Worm (Caenorhabditis elegans): ENCODE measurements around the gene ttr-18.

The ttr-18 gene

DNA sequence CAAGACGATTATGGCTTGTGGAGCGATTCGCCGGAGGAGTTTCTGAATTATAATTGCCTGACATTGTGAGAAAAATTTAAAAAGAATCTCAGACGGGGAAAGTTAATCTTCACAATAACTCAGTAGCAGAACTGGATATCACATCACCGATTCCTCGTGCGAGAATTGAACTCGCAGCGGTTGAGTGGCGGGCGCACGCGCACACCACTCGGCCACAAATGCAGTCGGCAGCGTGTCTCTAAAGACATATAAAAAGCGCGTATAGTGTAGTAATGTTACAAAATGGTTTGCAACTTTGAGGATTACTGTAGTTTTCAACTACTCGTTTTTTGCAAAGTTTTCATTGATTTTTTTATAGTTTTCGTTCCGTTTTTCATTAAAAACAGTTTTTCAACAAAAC, 1.9 kb downstream of the ttr-18 start:
- TF ChIP-seq somi-1 (GFP tag; optimal IDR thresholded peaks at IDR 0.05) (peak; percentile 88), Y56A3A.18 (GFP tag; IDR thresholded peaks at IDR 0.05) (peak; percentile 88), ceh-100 (GFP tag; IDR thresholded peaks at IDR 0.05) (peak; percentile 82), hrde-1 (tag; optimal IDR thresholded peaks at IDR 0.05; ENCODE audit: borderline replicate concordance) (peak; percentile 77), nfyb-1 (GFP tag; IDR thresholded peaks at IDR 0.05) (peak; percentile 93), attf-6 (GFP tag; IDR thresholded peaks at IDR 0.05) (peak; percentile 79), ets-4 (GFP tag; optimal IDR thresholded peaks at IDR 0.05) (peak; percentile 94), F23B12.7 (tag; optimal IDR thresholded peaks at IDR 0.05; ENCODE audit: insufficient read depth) (peak; percentile 89), nhr-120 (GFP tag; IDR thresholded peaks at IDR 0.05) (peak; percentile 97), F57C9.4 (tag; optimal IDR thresholded peaks at IDR 0.05) (peak; percentile 72), zfh-2 (GFP tag; conservative IDR thresholded peaks at IDR 0.05) (peak; percentile 83), madf-10 (tag; optimal IDR thresholded peaks at IDR 0.05) (peak; percentile 87), lin-40 (tag; optimal IDR thresholded peaks at IDR 0.05) (peak; percentile 66), aptf-3 (GFP tag; IDR thresholded peaks at IDR 0.05) (0 out of 2 replicates have a peak, but pooled peaks have one; percentile 58), ceh-27 (GFP tag; optimal IDR thresholded peaks at IDR 0.05) (peak; percentile 94), tlf-1 (GFP tag; optimal IDR thresholded peaks at IDR 0.05) (peak; percentile 76), F37B4.10 (GFP tag; IDR thresholded peaks at IDR 0.05) (0 out of 2 replicates have a peak, but pooled peaks have one; percentile 76), efl-1 (GFP tag; optimal IDR thresholded peaks at IDR 0.05) (peak; percentile 25), rcor-1 (GFP tag; IDR thresholded peaks at IDR 0.05) (peak; percentile 88), ztf-6 (GFP tag; IDR thresholded peaks at IDR 0.05) (peak; percentile 90), dox-1 (GFP tag; IDR thresholded peaks at IDR 0.05) (peak; percentile 94), ZK185.1 (tag; optimal IDR thresholded peaks at IDR 0.05; ENCODE audit: poor library complexity, severe bottlenecking) (peak; percentile 95), C17E4.6 (GFP tag; IDR thresholded peaks at IDR 0.05) (peak; percentile 69), C06A6.2 (GFP tag; conservative IDR thresholded peaks at IDR 0.05) (peak; percentile 57), Y79H2A.3 (GFP tag; conservative IDR thresholded peaks at IDR 0.05) (peak; percentile 61; the same call in 1 of the 2 replicates), pbrm-1 (GFP tag; IDR thresholded peaks at IDR 0.05) (peak; percentile 91), let-526 (GFP tag; IDR thresholded peaks at IDR 0.05) (0 out of 2 replicates have a peak, but pooled peaks have one; percentile 79), B0261.1 (tag; optimal IDR thresholded peaks at IDR 0.05) (peak; percentile 98), gei-17 (GFP tag; optimal IDR thresholded peaks at IDR 0.05) (peak; percentile 47), ceh-58 (GFP tag; IDR thresholded peaks at IDR 0.05) (peak; percentile 87; the same call in 1 of the 2 replicates), ceh-79 (tag; optimal IDR thresholded peaks at IDR 0.05) (peak; percentile 91), ccch-3 (GFP tag; optimal IDR thresholded peaks at IDR 0.05) (peak; percentile 67), die-1 (tag; optimal IDR thresholded peaks at IDR 0.05) (peak; percentile 98), unc-130 (GFP tag; optimal IDR thresholded peaks at IDR 0.05) (peak; percentile 62), cebp-2 (GFP tag; IDR thresholded peaks at IDR 0.05) (peak; percentile 97), sdz-38 (tag; optimal IDR thresholded peaks at IDR 0.05) (no peak), mxl-1 (tag; optimal IDR thresholded peaks at IDR 0.05) (peak; percentile 98), lsl-1 (GFP tag; optimal IDR thresholded peaks at IDR 0.05) (peak; percentile 82), rec-8 (tag; optimal IDR thresholded peaks at IDR 0.05) (peak; percentile 92 to 98), bed-1 (GFP tag; IDR thresholded peaks at IDR 0.05) (peak; percentile 87; the same call in 1 of the 2 replicates), egrh-3 (GFP tag; IDR thresholded peaks at IDR 0.05) (peak; percentile 50), snpc-3.4 (tag; optimal IDR thresholded peaks at IDR 0.05) (peak; percentile 93), B0035.1 (tag; optimal IDR thresholded peaks at IDR 0.05) (peak; percentile 76), unc-62 (GFP tag; optimal IDR thresholded peaks at IDR 0.05) (no peak), F10E7.11 (tag; optimal IDR thresholded peaks at IDR 0.05) (peak; percentile 92), cebp-1 (GFP tag; IDR thresholded peaks at IDR 0.05) (peak; percentile 56; the same call in 1 of the 2 replicates), cebp-1 (tag; optimal IDR thresholded peaks at IDR 0.05) (no peak), ekl-4 (GFP tag; IDR thresholded peaks at IDR 0.05) (peak; percentile 92)

All from whole organism, young adult.